Fruit fly (Drosophila melanogaster) whole organism, embryonic: Measurements from ENCODE around the gene CG33306.
A peak's percentile ranks its signal among the peaks of the same experiment; 100 is the strongest.

ENCODE experiments used
- ATbp ChIP-seq: fragments of 200-800 bp; sonication (Bioruptor generic); optimal IDR thresholded peaks from 2 replicates; lab custom pipeline; 2017; ENCODE audit warnings: missing biosample characterization, mild to moderate bottlenecking, missing genetic modification characterization, missing genetic modification reagents
- CG10147 ChIP-seq: fragments of 200-800 bp; sonication (Bioruptor generic); optimal IDR thresholded peaks from 2 replicates; lab custom pipeline; 2019; ENCODE audit warnings: missing biosample characterization, mild to moderate bottlenecking, missing genetic modification characterization, moderate library complexity
- CG10543 ChIP-seq: fragments of 200-800 bp; sonication (Bioruptor generic); optimal IDR thresholded peaks from 3 replicates; lab custom pipeline; 2017; ENCODE audit warnings: missing biosample characterization, mild to moderate bottlenecking, missing genetic modification characterization, moderate library complexity
- CG10565 ChIP-seq: fragments of 200-800 bp; sonication (Bioruptor generic); optimal IDR thresholded peaks from 3 replicates; lab custom pipeline; 2016; ENCODE audit warnings: missing biosample characterization, mild to moderate bottlenecking, missing genetic modification characterization
- CG10979 ChIP-seq: fragments of 200-800 bp; sonication (Bioruptor generic); optimal IDR thresholded peaks from 2 replicates; lab custom pipeline; 2018; ENCODE audit warnings: missing biosample characterization, mild to moderate bottlenecking, missing genetic modification characterization, moderate library complexity
- CG11504 ChIP-seq: fragments of 200-800 bp; sonication (Bioruptor generic); optimal IDR thresholded peaks from 3 replicates; lab custom pipeline; 2019; ENCODE audit warnings: missing biosample characterization, mild to moderate bottlenecking, missing genetic modification characterization, moderate library complexity
- CG12942 ChIP-seq: fragments of 200-800 bp; sonication (Bioruptor generic); optimal IDR thresholded peaks from 3 replicates; lab custom pipeline; 2016; ENCODE audit warnings: missing biosample characterization, missing genetic modification characterization
- CG15269 ChIP-seq: fragments of 200-800 bp; sonication (Bioruptor generic); optimal IDR thresholded peaks from 2 replicates; lab custom pipeline; 2018; ENCODE audit warnings: missing biosample characterization, mild to moderate bottlenecking, missing genetic modification characterization, moderate library complexity
- CG15696 ChIP-seq: fragments of 200-800 bp; sonication (Bioruptor generic); optimal IDR thresholded peaks from 2 replicates; lab custom pipeline; 2019; ENCODE audit warnings: missing biosample characterization, mild to moderate bottlenecking, missing genetic modification characterization, moderate library complexity
- CG17359 ChIP-seq: fragments of 200-800 bp; sonication (Bioruptor generic); optimal IDR thresholded peaks from 3 replicates; lab custom pipeline; 2018; ENCODE audit warnings: missing biosample characterization, mild to moderate bottlenecking, missing genetic modification characterization, moderate library complexity
- CG17612 ChIP-seq: fragments of 200-800 bp; sonication (Bioruptor generic); IDR thresholded peaks from 2 replicates; pipeline ENCODE4 v1.3.6; 2022; ENCODE audit warnings: missing biosample characterization, missing genetic modification characterization
- CG2199 ChIP-seq: fragments of 200-800 bp; sonication (Bioruptor generic); IDR thresholded peaks from 3 replicates; pipeline ENCODE4 v1.3.6; 2022; ENCODE audit warnings: missing biosample characterization, missing genetic modification characterization
- CG3726 ChIP-seq: fragments of 200-800 bp; sonication (Bioruptor generic); IDR thresholded peaks from 3 replicates; pipeline ENCODE4, ENCODE4 v1.3.6; 2022; ENCODE audit warnings: missing biosample characterization, missing genetic modification characterization
- CG4820 ChIP-seq: fragments of 200-800 bp; sonication (Bioruptor generic); optimal IDR thresholded peaks from 3 replicates; lab custom pipeline; 2016; ENCODE audit warnings: missing biosample characterization, missing genetic modification characterization
- CG9817 ChIP-seq: fragments of 200-800 bp; sonication (Bioruptor generic); optimal IDR thresholded peaks from 2 replicates; lab custom pipeline; 2018; ENCODE audit warnings: missing biosample characterization, mild to moderate bottlenecking, missing genetic modification characterization, moderate library complexity
- Camta ChIP-seq: fragments of 200-800 bp; sonication (Bioruptor generic); optimal IDR thresholded peaks from 2 replicates; lab custom pipeline; 2016; ENCODE audit warnings: missing biosample characterization, missing genetic modification characterization
- Chrac-16 ChIP-seq: fragments of 200-800 bp; sonication (Bioruptor generic); optimal IDR thresholded peaks from 3 replicates; lab custom pipeline; 2016; ENCODE audit warnings: missing biosample characterization, missing genetic modification characterization
- CoRest ChIP-seq: fragments of 200-800 bp; sonication (Bioruptor generic); optimal IDR thresholded peaks from 3 replicates; lab custom pipeline; 2018; ENCODE audit warnings: missing biosample characterization, mild to moderate bottlenecking, missing genetic modification characterization, moderate library complexity
- Dek ChIP-seq: fragments of 200-800 bp; sonication (Bioruptor generic); optimal IDR thresholded peaks from 3 replicates; lab custom pipeline; 2019; ENCODE audit warnings: missing biosample characterization, mild to moderate bottlenecking, missing genetic modification characterization, moderate library complexity
- E2f2 ChIP-seq: fragments of 200-800 bp; sonication (Bioruptor generic); IDR thresholded peaks from 2 replicates; pipeline ENCODE4 v1.3.6; 2022; ENCODE audit warnings: missing biosample characterization, missing genetic modification characterization
- Fer1 ChIP-seq: fragments of 200-800 bp; sonication (Bioruptor generic); optimal IDR thresholded peaks from 2 replicates; lab custom pipeline; 2017; ENCODE audit warnings: missing biosample characterization, mild to moderate bottlenecking, missing genetic modification characterization
- HHEX ChIP-seq: fragments of 200-800 bp; sonication (Bioruptor generic); optimal IDR thresholded peaks from 3 replicates; lab custom pipeline; 2017; ENCODE audit warnings: missing biosample characterization, mild to moderate bottlenecking, missing genetic modification characterization, missing genetic modification reagents
- HLH3B ChIP-seq: fragments of 200-800 bp; sonication (Bioruptor generic); IDR thresholded peaks from 2 replicates; pipeline ENCODE4 v1.3.6; 2022; ENCODE audit warnings: missing biosample characterization, missing genetic modification characterization
- Hey ChIP-seq: fragments of 200-800 bp; sonication (Bioruptor generic); optimal IDR thresholded peaks from 3 replicates; lab custom pipeline; 2018; ENCODE audit warnings: missing biosample characterization, mild to moderate bottlenecking, missing genetic modification characterization
- Hmr ChIP-seq: fragments of 200-800 bp; sonication (Bioruptor generic); optimal IDR thresholded peaks from 3 replicates; lab custom pipeline; 2017; ENCODE audit warnings: mild to moderate bottlenecking, missing biosample characterization, missing genetic modification reagents, missing genetic modification characterization
- MTF-1 ChIP-seq: fragments of 200-800 bp; sonication (Bioruptor generic); optimal IDR thresholded peaks from 2 replicates; lab custom pipeline; 2018; ENCODE audit warnings: missing biosample characterization, mild to moderate bottlenecking, missing genetic modification characterization, borderline replicate concordance
- Oli ChIP-seq: fragments of 200-800 bp; sonication (Bioruptor generic); optimal IDR thresholded peaks from 2 replicates; lab custom pipeline; 2018; ENCODE audit warnings: missing biosample characterization, mild to moderate bottlenecking, missing genetic modification characterization, moderate library complexity
- Trl ChIP-seq, 3 experiments: fragments of >200 bp in 2 of 3; fragments of 200-800 bp in 1 of 3; sonication (Bioruptor generic) in 1 of 3; optimal IDR thresholded peaks; 2 replicates in 1 of 3; 3 replicates in 2 of 3; lab custom pipeline; 2016 to 2017; ENCODE audit warnings: missing biosample characterization in 1 of 3, missing genetic modification characterization in 1 of 3
- ara ChIP-seq: fragments of 200-800 bp; sonication (Bioruptor generic); IDR thresholded peaks from 2 replicates; pipeline ENCODE4 v1.3.6; 2022; ENCODE audit warnings: missing biosample characterization, missing genetic modification characterization
- chinmo ChIP-seq: fragments of 200-800 bp; sonication (Bioruptor generic); IDR thresholded peaks from 4 replicates; pipeline ENCODE4 v1.3.6; 2022; ENCODE audit warnings: missing biosample characterization, missing genetic modification characterization; ENCODE audit not compliant: partially characterized antibody
- ci ChIP-seq: fragments of 200-800 bp; sonication (Bioruptor generic); IDR thresholded peaks from 3 replicates; pipeline ENCODE4 v1.3.6; 2022; ENCODE audit warnings: missing biosample characterization, missing genetic modification characterization
- fd64A ChIP-seq: fragments of 200-800 bp; sonication (Bioruptor generic); optimal IDR thresholded peaks from 3 replicates; lab custom pipeline; 2018; ENCODE audit warnings: missing biosample characterization, mild to moderate bottlenecking, missing genetic modification characterization
- gem ChIP-seq: fragments of 200-800 bp; sonication (Bioruptor generic); optimal IDR thresholded peaks from 2 replicates; lab custom pipeline; 2019; ENCODE audit warnings: missing biosample characterization, mild to moderate bottlenecking, missing genetic modification characterization, moderate library complexity
- hkb ChIP-seq, 2 experiments: fragments of 200-800 bp in 1 of 2; fragments of >200 bp in 1 of 2; sonication (Bioruptor generic) in 1 of 2; IDR thresholded peaks in 1 of 2; optimal IDR thresholded peaks in 1 of 2; 2 replicates each; pipeline versions ENCODE4 v1.3.6 to Lab custom; 2017 to 2022; ENCODE audit warnings: missing biosample characterization in 1 of 2, missing genetic modification characterization in 1 of 2
- mirr ChIP-seq: fragments of 200-800 bp; sonication (Bioruptor generic); optimal IDR thresholded peaks from 3 replicates; lab custom pipeline; 2018; ENCODE audit warnings: missing biosample characterization, mild to moderate bottlenecking, missing genetic modification characterization
- odd ChIP-seq: fragments of 200-800 bp; sonication (Bioruptor generic); optimal IDR thresholded peaks from 2 replicates; lab custom pipeline; 2017; ENCODE audit warnings: missing biosample characterization, mild to moderate bottlenecking, missing genetic modification characterization
- pan ChIP-seq, 4 experiments: fragments of >200 bp in 3 of 4; fragments of 200-800 bp in 1 of 4; sonication (Bioruptor generic) in 1 of 4; optimal IDR thresholded peaks in 3 of 4; IDR thresholded peaks in 1 of 4; 2 replicates each; pipeline versions ENCODE4 v1.3.6 to Lab custom; 2017 to 2022; ENCODE audit warnings: missing biosample characterization in 2 of 4, missing genetic modification characterization in 2 of 4, mixed read lengths in 1 of 4
- row ChIP-seq: fragments of 200-800 bp; sonication (Bioruptor generic); IDR thresholded peaks from 3 replicates; pipeline ENCODE4 v1.3.6; 2022; ENCODE audit warnings: missing biosample characterization, missing genetic modification characterization
- sc ChIP-seq, 3 experiments: fragments of >200 bp in 2 of 3; fragments of 200-800 bp in 1 of 3; sonication (Bioruptor generic) in 1 of 3; optimal IDR thresholded peaks; 2 replicates in 2 of 3; 3 replicates in 1 of 3; lab custom pipeline; 2017; ENCODE audit warnings: mild to moderate bottlenecking in 1 of 3, missing biosample characterization in 1 of 3, missing genetic modification characterization in 1 of 3, missing genetic modification reagents in 1 of 3
- scrt ChIP-seq: fragments of 200-800 bp; sonication (Bioruptor generic); optimal IDR thresholded peaks from 2 replicates; lab custom pipeline; 2018; ENCODE audit warnings: missing biosample characterization, mild to moderate bottlenecking, missing genetic modification characterization, moderate library complexity
- sd ChIP-seq: fragments of 200-800 bp; sonication (Bioruptor generic); optimal IDR thresholded peaks from 3 replicates; lab custom pipeline; 2018; ENCODE audit warnings: missing biosample characterization, mild to moderate bottlenecking, missing genetic modification characterization, moderate library complexity
- tll ChIP-seq, 2 experiments: fragments of 200-800 bp in 1 of 2; fragments of >200 bp in 1 of 2; sonication (Bioruptor generic) in 1 of 2; optimal IDR thresholded peaks; 2 replicates each; lab custom pipeline; 2017 to 2019; ENCODE audit warnings: missing biosample characterization in 2 of 2, missing genetic modification characterization in 2 of 2, mild to moderate bottlenecking in 1 of 2, moderate library complexity in 1 of 2
- ttk ChIP-seq: fragments of 200-800 bp; sonication (Bioruptor generic); IDR thresholded peaks from 2 replicates; pipeline ENCODE4 v2.1.2; 2022; ENCODE audit warnings: missing biosample characterization, missing genetic modification characterization
- twi ChIP-seq: fragments of 200-800 bp; optimal IDR thresholded peaks from 2 replicates; lab custom pipeline; 2019; ENCODE audit warnings: missing biosample characterization, mild to moderate bottlenecking, missing genetic modification characterization, moderate library complexity
- wek ChIP-seq: fragments of 200-800 bp; sonication (Bioruptor generic); optimal IDR thresholded peaks from 3 replicates; lab custom pipeline; 2018; ENCODE audit warnings: missing biosample characterization, mild to moderate bottlenecking, missing genetic modification characterization, moderate library complexity

CG33306 gene

DNA sequence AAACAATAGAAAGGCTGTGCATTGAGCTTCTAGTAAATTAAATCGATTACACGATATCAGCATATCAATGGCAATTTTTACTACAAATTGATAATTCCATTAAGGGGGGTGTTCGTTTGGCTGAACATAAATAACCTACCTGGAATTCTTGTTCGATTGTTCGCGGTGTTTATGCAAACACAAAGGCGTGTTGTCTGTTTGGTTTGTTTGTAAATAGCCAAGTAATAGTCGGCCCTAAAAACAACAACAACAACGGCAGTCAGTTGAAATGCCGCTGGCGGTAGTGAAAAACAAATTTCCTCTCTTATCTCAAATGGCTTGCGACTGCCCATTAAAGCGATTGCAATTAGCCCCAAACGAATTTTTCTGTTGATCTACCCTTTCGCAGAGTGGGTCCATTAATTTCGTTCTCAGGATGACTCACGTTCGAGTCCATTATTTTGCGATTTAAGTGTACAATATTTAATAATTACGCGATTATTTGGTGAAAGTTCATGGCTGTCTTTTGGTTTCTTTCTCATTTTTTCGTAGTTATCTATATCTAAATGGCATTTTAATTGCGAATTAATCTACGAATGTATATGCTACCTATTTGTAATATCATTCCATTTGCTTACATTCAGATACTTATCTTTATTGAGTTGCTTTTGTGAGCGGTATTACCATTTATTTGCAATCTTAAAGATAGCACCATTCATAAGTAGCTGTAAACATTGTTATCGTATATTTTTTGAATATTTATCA, 4.7 kb downstream of the CG33306 start:
- TF ChIP-seq chinmo, result peak; percentile 72; the same call in 2 of the 4 replicates
- TF ChIP-seq CG10979 (tag; lab: Kevin White, UChicago), result no peak
- peak; percentile 39 for TF ChIP-seq Fer1
- no peak for TF ChIP-seq ttk (GFP tag; lab: Robert Waterston, UW)
- peak; percentile 46 for TF ChIP-seq CG15696 (tag; lab: Kevin White, UChicago)
- TF ChIP-seq gem (tag; lab: Kevin White, UChicago), result peak; percentile 42
- TF ChIP-seq CG10565 (GFP tag; lab: Kevin White, UChicago), result no peak
- TF ChIP-seq ci (GFP tag; lab: Robert Waterston, UW), result 0 out of 3 replicates have a peak, but pooled peaks have one; percentile 24
- TF ChIP-seq CG10543 (GFP tag; lab: Kevin White, UChicago), result peak; percentile 0
- no peak for TF ChIP-seq Chrac-16 (GFP tag; lab: Kevin White, UChicago)
- TF ChIP-seq CG17359 (tag; lab: Kevin White, UChicago), result peak; percentile 33
- TF ChIP-seq CG11504 (tag; lab: Kevin White, UChicago), result peak; percentile 39
- peak; percentile 38 for TF ChIP-seq fd64A (GFP tag; lab: Kevin White, UChicago)
- peak; percentile 58 for TF ChIP-seq CG15269
- peak; percentile 17 for TF ChIP-seq scrt (GFP tag; lab: Kevin White, UChicago)
- no peak for TF ChIP-seq CG10147 (GFP tag; lab: Kevin White, UChicago)
- no peak for TF ChIP-seq Trl (optimal IDR thresholded peaks at IDR 0.05; lab: Kevin White, UChicago)
- TF ChIP-seq Trl (GFP tag; optimal IDR thresholded peaks at IDR 0.05; lab: Kevin White, UChicago), result peak; percentile 19
- peak; percentile 56 for TF ChIP-seq HHEX (GFP tag; lab: Kevin White, UChicago)
- TF ChIP-seq sd (tag; lab: Kevin White, UChicago), result peak; percentile 89
- peak; percentile 12 for TF ChIP-seq Oli (tag; lab: Kevin White, UChicago)
- TF ChIP-seq row, result peak; percentile 53
- no peak for TF ChIP-seq pan (optimal IDR thresholded peaks at IDR 0.05; lab: Kevin White, UChicago)
- peak in 1 of 2 experiments; percentile 22 for TF ChIP-seq pan (GFP tag; optimal IDR thresholded peaks at IDR 0.05 in 1 of 2, IDR thresholded peaks at IDR 0.05 in 1 of 2)
- peak; percentile 83 for TF ChIP-seq mirr
- TF ChIP-seq Camta, result peak; percentile 10
- TF ChIP-seq Dek (tag; lab: Kevin White, UChicago), result peak; percentile 27
- TF ChIP-seq CG12942 (GFP tag; lab: Kevin White, UChicago), result peak; percentile 33
- TF ChIP-seq odd (GFP tag; lab: Kevin White, UChicago), result no peak
- no peak for TF ChIP-seq sc (optimal IDR thresholded peaks at IDR 0.05; lab: Kevin White, UChicago)
- peak; percentile 16 for TF ChIP-seq sc (GFP tag; optimal IDR thresholded peaks at IDR 0.05; lab: Kevin White, UChicago)
- TF ChIP-seq CG9817 (tag; lab: Kevin White, UChicago), result peak; percentile 18
- TF ChIP-seq tll (GFP tag; optimal IDR thresholded peaks at IDR 0.05; lab: Kevin White, UChicago), result peak in 1 of 2 experiments; percentile 35
- TF ChIP-seq twi (tag; lab: Kevin White, UChicago), result no peak
- peak; percentile 67 for TF ChIP-seq ATbp (GFP tag; lab: Kevin White, UChicago)
- TF ChIP-seq CG4820 (GFP tag; lab: Kevin White, UChicago), result peak; percentile 10
- no peak for TF ChIP-seq CG17612 (GFP tag; lab: Robert Waterston, UW)
- TF ChIP-seq CG3726, result no peak
- TF ChIP-seq Hey, result no peak
- peak; percentile 37; the same call in 1 of the 2 replicates for TF ChIP-seq ara (GFP tag; lab: Robert Waterston, UW)
- 0 out of 3 replicates have a peak, but pooled peaks have one; percentile 18 for TF ChIP-seq CG2199 (GFP tag; lab: Robert Waterston, UW)
- peak; percentile 18 for TF ChIP-seq Hmr (GFP tag; lab: Kevin White, UChicago)
- no peak for TF ChIP-seq E2f2 (GFP tag; lab: Robert Waterston, UW)
- peak; percentile 12; the same call in 1 of the 2 replicates for TF ChIP-seq HLH3B (GFP tag; lab: Robert Waterston, UW)
- TF ChIP-seq MTF-1 (GFP tag; lab: Kevin White, UChicago), result peak; percentile 5
- peak; percentile 44 for TF ChIP-seq wek (GFP tag; lab: Kevin White, UChicago)
- TF ChIP-seq hkb (optimal IDR thresholded peaks at IDR 0.05; lab: Kevin White, UChicago), result no peak
- TF ChIP-seq hkb (GFP tag; IDR thresholded peaks at IDR 0.05; lab: Robert Waterston, UW), result peak; percentile 34; the same call in 1 of the 2 replicates
- TF ChIP-seq CoRest, result peak; percentile 10
